Worm (Caenorhabditis elegans) whole organism, L2 larva: ENCODE measurements around the gene sre-32.

Experiments used
- C34F6.9 ChIP-seq: fragments of 150-350 bp; optimal IDR thresholded peaks from 2 replicates; lab custom pipeline; 2014; ENCODE audit warnings: missing biosample characterization, missing genetic modification characterization
- R02D3.7 ChIP-seq: fragments of 150-350 bp; optimal IDR thresholded peaks from 2 replicates; lab custom pipeline; 2014; ENCODE audit warnings: missing biosample characterization, missing genetic modification characterization
- ZK546.5 ChIP-seq: sonication (generic microtip); optimal IDR thresholded peaks from 2 replicates; lab custom pipeline; 2017; ENCODE audit warnings: missing biosample characterization, missing genetic modification characterization
- ama-1 ChIP-seq: fragments of 150-350 bp; optimal IDR thresholded peaks from 2 replicates; lab custom pipeline; 2018; ENCODE audit warnings: inconsistent platforms
- ceh-16 ChIP-seq: fragments of 150-350 bp; optimal IDR thresholded peaks from 2 replicates; lab custom pipeline; 2014; ENCODE audit warnings: missing biosample characterization, missing genetic modification characterization
- elt-3 ChIP-seq: sonication (generic microtip); optimal IDR thresholded peaks from 2 replicates; lab custom pipeline; 2017; ENCODE audit warnings: missing biosample characterization, missing genetic modification characterization
- lin-13 ChIP-seq: fragments of 150-350 bp; optimal IDR thresholded peaks from 2 replicates; lab custom pipeline; 2014; ENCODE audit warnings: missing biosample characterization, missing genetic modification reagents, missing genetic modification characterization
- nhr-129 ChIP-seq: fragments of 150-350 bp; optimal IDR thresholded peaks from 2 replicates; lab custom pipeline; 2014; ENCODE audit warnings: missing biosample characterization, missing genetic modification characterization
- nhr-237 ChIP-seq: fragments of 150-350 bp; optimal IDR thresholded peaks from 2 replicates; lab custom pipeline; 2014; ENCODE audit warnings: missing biosample characterization, missing genetic modification characterization

ce11 chrII:12467047-12467446, 10.5 kb upstream of the sre-32 start, which contains the start of gene srg-16:
- TF ChIP-seq ceh-16 (tag; lab: Kevin White, UChicago) (no peak), C34F6.9 (no peak), lin-13 (GFP tag; lab: Kevin White, UChicago) (no peak), ZK546.5 (tag; lab: Kevin White, UChicago) (no peak), R02D3.7 (tag; lab: Kevin White, UChicago) (no peak), nhr-237 (tag; lab: Kevin White, UChicago) (no peak), nhr-129 (no peak), elt-3 (tag; lab: Kevin White, UChicago) (no peak), ama-1 (lab: Kevin White, UChicago) (no peak)
